Fruit fly (Drosophila melanogaster): ENCODE measurements around the gene CG17129.
A peak's percentile ranks its signal among the peaks of the same experiment; 100 is the strongest.

The CG17129 gene

DNA sequence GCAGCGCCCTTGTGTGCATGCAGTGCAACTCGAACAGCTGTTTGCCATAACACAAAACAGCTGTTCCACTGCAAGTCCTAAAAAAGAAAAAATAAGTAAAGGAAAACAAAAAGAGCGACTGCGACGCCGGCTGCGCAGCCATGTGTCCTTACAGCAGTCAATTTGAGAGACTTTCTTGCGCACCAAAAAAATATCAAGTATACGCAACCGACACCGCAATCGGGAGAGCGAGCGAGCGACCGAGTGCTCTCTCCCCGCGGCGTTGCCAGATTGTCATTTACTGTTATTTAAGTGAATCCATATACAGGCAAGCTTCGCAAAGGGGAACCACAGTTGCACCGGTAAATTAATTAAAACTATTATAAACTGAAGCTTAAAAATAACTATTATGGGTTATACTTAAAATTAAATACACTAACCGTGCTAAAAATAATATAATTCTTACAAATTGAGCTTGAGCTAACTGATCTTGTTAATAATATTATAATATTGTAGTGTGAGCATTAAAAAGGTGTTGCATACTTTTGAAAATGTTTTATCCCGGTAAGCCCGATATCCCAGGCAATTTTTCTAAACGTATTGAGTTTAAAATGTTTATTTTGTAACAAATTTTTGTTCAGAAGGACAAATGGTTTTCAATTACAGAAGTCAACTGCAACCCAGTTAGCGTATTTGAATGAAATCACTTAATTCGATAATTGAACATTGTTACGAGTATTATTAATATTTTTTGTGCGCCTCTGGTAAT, 50.0 kb downstream of the CG17129 start (continued):
- TF ChIP-seq Deaf1 (tag; optimal IDR thresholded peaks at IDR 0.05) = peak; percentile 39
- no peak for TF ChIP-seq dati (GFP tag; IDR thresholded peaks at IDR 0.05)
- no peak for TF ChIP-seq CG6854 (GFP tag; optimal IDR thresholded peaks at IDR 0.05)
- no peak for TF ChIP-seq NC2α (GFP tag; optimal IDR thresholded peaks at IDR 0.05)
- TF ChIP-seq Bdp1 (GFP tag; optimal IDR thresholded peaks at IDR 0.05) = no peak
- no peak for TF ChIP-seq Tbp (GFP tag; optimal IDR thresholded peaks at IDR 0.05)
- TF ChIP-seq CG2120 (GFP tag; optimal IDR thresholded peaks at IDR 0.05) = peak; percentile 65
- TF ChIP-seq CG17359 (tag; optimal IDR thresholded peaks at IDR 0.05) = peak; percentile 62
- TF ChIP-seq bsh (GFP tag; optimal IDR thresholded peaks at IDR 0.05) = peak in 1 of 2 experiments; percentile 50
- TF ChIP-seq run (tag; optimal IDR thresholded peaks at IDR 0.05) = no peak
- no peak for TF ChIP-seq tna (GFP tag; IDR thresholded peaks at IDR 0.05; ENCODE audit: partially characterized antibody)
- no peak for TF ChIP-seq ro (GFP tag; IDR thresholded peaks at IDR 0.05)
- TF ChIP-seq CG7745 (tag; optimal IDR thresholded peaks at IDR 0.05) = no peak
- TF ChIP-seq kni (GFP tag; optimal IDR thresholded peaks at IDR 0.05) = no peak
- TF ChIP-seq gro (GFP tag; optimal IDR thresholded peaks at IDR 0.05) = no peak
- TF ChIP-seq ap (GFP tag; IDR thresholded peaks at IDR 0.05) = 0 out of 2 replicates have a peak, but pooled peaks have one; percentile 45
- no peak for TF ChIP-seq CG4328 (GFP tag; optimal IDR thresholded peaks at IDR 0.05)
- TF ChIP-seq CG31388 (GFP tag; optimal IDR thresholded peaks at IDR 0.05) = no peak
- TF ChIP-seq CG4404 (GFP tag; IDR thresholded peaks at IDR 0.05) = peak; percentile 12; the same call in 1 of the 2 replicates
- TF ChIP-seq CG4617 (GFP tag; optimal IDR thresholded peaks at IDR 0.05; ENCODE audit: borderline replicate concordance) = no peak
- TF ChIP-seq CG43689 (GFP tag; IDR thresholded peaks at IDR 0.05) = no peak
- no peak for TF ChIP-seq CG10565 (GFP tag; optimal IDR thresholded peaks at IDR 0.05)
- peak; percentile 20 for TF ChIP-seq CG10209 (GFP tag; optimal IDR thresholded peaks at IDR 0.05)
- no peak for TF ChIP-seq mirr (GFP tag; optimal IDR thresholded peaks at IDR 0.05)
- no peak for TF ChIP-seq CG32772 (GFP tag; IDR thresholded peaks at IDR 0.05)
- no peak for TF ChIP-seq Asciz (GFP tag; optimal IDR thresholded peaks at IDR 0.05)
- TF ChIP-seq CG8388 (GFP tag; optimal IDR thresholded peaks at IDR 0.05) = peak; percentile 25
- peak in 1 of 2 experiments; percentile 68 for TF ChIP-seq crp (GFP tag; optimal IDR thresholded peaks at IDR 0.05)
- no peak for TF ChIP-seq chif (GFP tag; optimal IDR thresholded peaks at IDR 0.05)
- TF ChIP-seq dysf (GFP tag; IDR thresholded peaks at IDR 0.05) = peak; percentile 54; the same call in 1 of the 3 replicates
- peak; percentile 72; the same call in 2 of the 3 replicates for TF ChIP-seq ase (GFP tag; IDR thresholded peaks at IDR 0.05)
- no peak for TF ChIP-seq Camta (GFP tag; optimal IDR thresholded peaks at IDR 0.05)
- no peak for TF ChIP-seq maf-S (GFP tag; optimal IDR thresholded peaks at IDR 0.05)
- peak; percentile 15 for TF ChIP-seq Meics (GFP tag; optimal IDR thresholded peaks at IDR 0.05)
- TF ChIP-seq CTCF (GFP tag; optimal IDR thresholded peaks at IDR 0.05) = no peak
- no peak for TF ChIP-seq h (optimal IDR thresholded peaks at IDR 0.05)
- TF ChIP-seq bowl (GFP tag; IDR thresholded peaks at IDR 0.05) = no peak
- peak; percentile 50 for TF ChIP-seq Sox100B (GFP tag; optimal IDR thresholded peaks at IDR 0.05)
- TF ChIP-seq CG3407 (GFP tag; optimal IDR thresholded peaks at IDR 0.05) = no peak
- TF ChIP-seq dpn (GFP tag; optimal IDR thresholded peaks at IDR 0.05) = peak in 1 of 2 experiments; percentile 25
- no peak for TF ChIP-seq CG7963 (GFP tag; IDR thresholded peaks at IDR 0.05; ENCODE audit: partially characterized antibody)
- peak; percentile 45; the same call in 1 of the 2 replicates for TF ChIP-seq E2f1 (GFP tag; IDR thresholded peaks at IDR 0.05)
- no peak for TF ChIP-seq CG6791 (GFP tag; IDR thresholded peaks at IDR 0.05; ENCODE audit: partially characterized antibody)
- 0 out of 3 replicates have a peak, but pooled peaks have one; percentile 11 for TF ChIP-seq so (GFP tag; IDR thresholded peaks at IDR 0.05)
- TF ChIP-seq ash1 (GFP tag; optimal IDR thresholded peaks at IDR 0.05) = no peak
- peak; percentile 71; the same call in 2 of the 4 replicates for TF ChIP-seq Gug (GFP tag; IDR thresholded peaks at IDR 0.05)
- no peak for TF ChIP-seq scrt (GFP tag; optimal IDR thresholded peaks at IDR 0.05)
- TF ChIP-seq CG18619 (GFP tag; optimal IDR thresholded peaks at IDR 0.05) = no peak
- TF ChIP-seq cas (GFP tag; IDR thresholded peaks at IDR 0.05) = peak; percentile 37; the same call in 1 of the 2 replicates
- TF ChIP-seq CG17568 (GFP tag; optimal IDR thresholded peaks at IDR 0.05) = no peak
